Worm (Caenorhabditis elegans) whole organism, L3 larva: Measurements from ENCODE around the gene C36C5.14.

ENCODE experiments used
- ZK546.5 ChIP-seq: sonication (generic microtip); optimal IDR thresholded peaks from 2 replicates; lab custom pipeline; 2017; ENCODE audit warnings: missing biosample characterization, missing genetic modification characterization
- aly-2 ChIP-seq: fragments of 150-350 bp; optimal IDR thresholded peaks from 2 replicates; lab custom pipeline; 2014; ENCODE audit warnings: missing biosample characterization, missing genetic modification characterization
- ama-1 ChIP-seq: fragments of 150-350 bp; optimal IDR thresholded peaks from 2 replicates; lab custom pipeline; 2018
- ceh-82 ChIP-seq: fragments of 150-350 bp; optimal IDR thresholded peaks from 2 replicates; lab custom pipeline; 2014; ENCODE audit warnings: missing biosample characterization, missing genetic modification characterization
- ceh-9 ChIP-seq: sonication (generic microtip); optimal IDR thresholded peaks from 2 replicates; lab custom pipeline; 2018; ENCODE audit warnings: missing biosample characterization, missing genetic modification characterization
- daf-12 ChIP-seq: fragments of 150-350 bp; optimal IDR thresholded peaks from 2 replicates; lab custom pipeline; 2014; ENCODE audit warnings: missing biosample characterization, missing genetic modification reagents, missing genetic modification characterization
- egl-27 ChIP-seq: sonication (generic microtip); optimal IDR thresholded peaks from 4 replicates; lab custom pipeline; 2017; ENCODE audit warnings: missing biosample characterization, missing genetic modification reagents, missing genetic modification characterization
- egl-5 ChIP-seq: fragments of 150-350 bp; optimal IDR thresholded peaks from 2 replicates; lab custom pipeline; 2017; ENCODE audit warnings: missing biosample characterization, missing genetic modification reagents, missing genetic modification characterization, inconsistent platforms
- elt-2 ChIP-seq: sonication (generic microtip); optimal IDR thresholded peaks from 2 replicates; lab custom pipeline; 2016; ENCODE audit warnings: missing genetic modification reagents, mild to moderate bottlenecking, missing genetic modification characterization, missing compliant biosample characterization
- fkh-10 ChIP-seq: sonication (generic microtip); optimal IDR thresholded peaks from 2 replicates; lab custom pipeline; 2017; ENCODE audit warnings: missing biosample characterization, missing genetic modification reagents, missing genetic modification characterization
- fkh-2 ChIP-seq: fragments of 150-350 bp; optimal IDR thresholded peaks from 2 replicates; lab custom pipeline; 2014; ENCODE audit warnings: missing biosample characterization, missing genetic modification reagents, missing genetic modification characterization
- fos-1 ChIP-seq: fragments of 150-350 bp; optimal IDR thresholded peaks from 2 replicates; lab custom pipeline; 2014; ENCODE audit warnings: missing biosample characterization, missing genetic modification characterization
- hmg-11 ChIP-seq: sonication (generic microtip); optimal IDR thresholded peaks from 2 replicates; lab custom pipeline; 2016; ENCODE audit warnings: missing genetic modification characterization, missing compliant biosample characterization
- lin-15B ChIP-seq: fragments of 150-350 bp; optimal IDR thresholded peaks from 2 replicates; lab custom pipeline; 2014; ENCODE audit warnings: missing biosample characterization, missing genetic modification characterization
- lin-39 ChIP-seq: fragments of 150-350 bp; optimal IDR thresholded peaks from 2 replicates; lab custom pipeline; 2018; ENCODE audit warnings: missing biosample characterization, missing genetic modification reagents, missing genetic modification characterization
- lsy-12 ChIP-seq: sonication (generic microtip); optimal IDR thresholded peaks from 2 replicates; lab custom pipeline; 2016; ENCODE audit warnings: mild to moderate bottlenecking, missing genetic modification characterization, missing compliant biosample characterization
- mdl-1 ChIP-seq: fragments of 150-350 bp; optimal IDR thresholded peaks from 2 replicates; lab custom pipeline; 2014; ENCODE audit warnings: missing biosample characterization, missing genetic modification characterization
- nfya-1 ChIP-seq: sonication (generic microtip); optimal IDR thresholded peaks from 2 replicates; lab custom pipeline; 2017; ENCODE audit warnings: missing genetic modification characterization, mild to moderate bottlenecking, missing compliant biosample characterization, antibody characterized with exemption, moderate library complexity; ENCODE audit not compliant: insufficient read depth
- nhr-11 ChIP-seq: fragments of 150-350 bp; optimal IDR thresholded peaks from 2 replicates; lab custom pipeline; 2014; ENCODE audit warnings: missing biosample characterization, missing genetic modification characterization
- nhr-12 ChIP-seq: fragments of 150-350 bp; optimal IDR thresholded peaks from 2 replicates; lab custom pipeline; 2014; ENCODE audit warnings: missing biosample characterization, missing genetic modification characterization
- nhr-23 ChIP-seq: fragments of 150-350 bp; optimal IDR thresholded peaks from 2 replicates; lab custom pipeline; 2014; ENCODE audit warnings: missing biosample characterization, missing genetic modification reagents, missing genetic modification characterization
- nhr-25 ChIP-seq: sonication (generic microtip); optimal IDR thresholded peaks from 2 replicates; lab custom pipeline; 2017; ENCODE audit warnings: missing biosample characterization, missing genetic modification characterization
- nhr-28 ChIP-seq: fragments of 150-350 bp; optimal IDR thresholded peaks from 2 replicates; lab custom pipeline; 2014; ENCODE audit warnings: missing biosample characterization, missing genetic modification characterization
- nhr-43 ChIP-seq: sonication (generic microtip); optimal IDR thresholded peaks from 2 replicates; lab custom pipeline; 2016; ENCODE audit warnings: mild to moderate bottlenecking, missing genetic modification characterization, missing compliant biosample characterization; ENCODE audit not compliant: poor library complexity, severe bottlenecking
- nhr-67 ChIP-seq: fragments of 150-350 bp; optimal IDR thresholded peaks from 2 replicates; lab custom pipeline; 2014; ENCODE audit warnings: missing biosample characterization, missing genetic modification characterization
- nhr-76 ChIP-seq: fragments of 150-350 bp; sonication (generic microtip); optimal IDR thresholded peaks from 5 replicates; lab custom pipeline; 2014; ENCODE audit warnings: missing biosample characterization, missing genetic modification characterization
- pha-4 ChIP-seq: fragments of 150-350 bp; optimal IDR thresholded peaks from 2 replicates; lab custom pipeline; 2014; ENCODE audit warnings: missing biosample characterization, missing genetic modification reagents, missing genetic modification characterization
- pqm-1 ChIP-seq: fragments of 150-350 bp; optimal IDR thresholded peaks from 2 replicates; lab custom pipeline; 2017; ENCODE audit warnings: missing biosample characterization, missing genetic modification characterization, inconsistent platforms
- sea-2 ChIP-seq: fragments of 150-350 bp; sonication (generic microtip); optimal IDR thresholded peaks from 4 replicates; lab custom pipeline; 2014; ENCODE audit warnings: missing biosample characterization, missing genetic modification reagents, missing genetic modification characterization
- skn-1 ChIP-seq: fragments of 150-350 bp; optimal IDR thresholded peaks from 2 replicates; lab custom pipeline; 2014; ENCODE audit warnings: missing biosample characterization, missing genetic modification characterization
- snpc-4 ChIP-seq: fragments of 150-350 bp; optimal IDR thresholded peaks from 2 replicates; lab custom pipeline; 2014; ENCODE audit warnings: missing biosample characterization, missing genetic modification characterization
- tbx-2 ChIP-seq: sonication (generic microtip); optimal IDR thresholded peaks from 2 replicates; lab custom pipeline; 2016; ENCODE audit warnings: mild to moderate bottlenecking, missing genetic modification characterization, missing compliant biosample characterization
- unc-39 ChIP-seq: sonication (generic microtip); optimal IDR thresholded peaks from 4 replicates; lab custom pipeline; 2017; ENCODE audit warnings: missing biosample characterization, missing genetic modification characterization
- unc-62 ChIP-seq: fragments of 150-350 bp; sonication (generic microtip); optimal IDR thresholded peaks from 4 replicates; lab custom pipeline; 2014; ENCODE audit warnings: missing biosample characterization, missing genetic modification reagents, missing genetic modification characterization
- zag-1 ChIP-seq: fragments of 150-350 bp; optimal IDR thresholded peaks from 2 replicates; lab custom pipeline; 2014; ENCODE audit warnings: missing biosample characterization, missing genetic modification characterization
- ztf-11 ChIP-seq: fragments of 150-350 bp; optimal IDR thresholded peaks from 2 replicates; lab custom pipeline; 2014; ENCODE audit warnings: missing biosample characterization, missing genetic modification characterization

C36C5.14 gene

DNA sequence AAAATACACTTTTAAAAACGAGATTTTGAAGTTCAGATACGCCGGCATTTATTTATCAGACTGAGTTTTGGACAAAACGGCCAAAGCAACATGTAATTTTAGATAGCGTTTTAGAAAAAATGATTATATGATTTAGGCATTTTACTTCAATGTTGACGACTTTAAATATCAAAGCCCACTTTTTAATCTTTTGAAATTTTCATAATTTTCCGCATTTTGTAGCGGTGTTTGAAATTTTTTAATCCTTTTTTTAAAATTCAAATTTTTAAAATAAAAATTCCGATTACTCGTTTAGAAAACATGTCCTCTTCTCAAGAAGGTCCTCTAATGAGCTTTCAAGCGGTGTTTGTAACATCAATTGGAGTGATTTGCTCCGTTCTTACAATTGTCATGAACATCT lies 4.5 kb upstream of the C36C5.14 start, which contains the start of gene srbc-6:
TSS of gene srbc-6 (plus strand) at position 301 of the 400 bp plus-strand sequence.
- no peak for TF ChIP-seq nfya-1
- TF ChIP-seq aly-2 (tag; lab: Kevin White, UChicago) = no peak
- no peak for TF ChIP-seq fkh-2
- TF ChIP-seq egl-27 (tag; lab: Kevin White, UChicago) = no peak
- TF ChIP-seq nhr-28 (tag; lab: Kevin White, UChicago) = no peak
- TF ChIP-seq daf-12 (tag; lab: Kevin White, UChicago) = no peak
- TF ChIP-seq tbx-2 (tag; lab: Kevin White, UChicago) = no peak
- no peak for TF ChIP-seq nhr-23 (tag; lab: Kevin White, UChicago)
- TF ChIP-seq unc-39 (tag; lab: Kevin White, UChicago) = no peak
- no peak for TF ChIP-seq ZK546.5 (tag; lab: Kevin White, UChicago)
- no peak for TF ChIP-seq lin-39
- TF ChIP-seq nhr-12 (tag; lab: Kevin White, UChicago) = no peak
- TF ChIP-seq nhr-76 (tag; lab: Kevin White, UChicago) = no peak
- no peak for TF ChIP-seq fos-1 (tag; lab: Kevin White, UChicago)
- no peak for TF ChIP-seq pha-4 (tag; lab: Kevin White, UChicago)
- no peak for TF ChIP-seq ceh-9
- no peak for TF ChIP-seq unc-62 (GFP tag; lab: Kevin White, UChicago)
- no peak for TF ChIP-seq ceh-82 (tag; lab: Kevin White, UChicago)
- no peak for TF ChIP-seq nhr-25 (tag; lab: Kevin White, UChicago)
- TF ChIP-seq mdl-1 (tag; lab: Kevin White, UChicago) = no peak

DNA sequence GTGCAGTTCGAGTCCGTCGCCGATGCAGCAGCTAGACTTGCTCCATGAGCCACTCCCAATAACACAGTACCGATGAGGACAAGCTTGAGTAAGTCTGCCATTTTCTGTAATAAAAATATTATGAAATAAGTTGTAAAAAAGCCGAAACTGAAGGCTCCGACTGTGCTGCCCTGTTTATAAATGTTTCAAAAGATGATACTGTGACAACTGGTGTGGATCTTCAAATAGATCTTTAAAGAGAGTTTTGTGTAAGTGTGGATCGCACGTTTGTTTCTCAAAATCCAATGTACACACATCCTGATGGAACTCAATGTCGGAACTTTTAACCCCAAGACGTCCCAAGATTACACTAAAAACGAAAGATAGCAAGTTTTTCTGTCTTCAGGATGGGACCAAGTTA lies 3.3 kb upstream of the C36C5.14 start, which contains the start of gene C36C5.15:
TSS of gene C36C5.15 (minus strand) at position 101 of the 400 bp plus-strand sequence.
- TF ChIP-seq pqm-1 (tag; lab: Kevin White, UChicago) (no peak), nhr-12 (tag; lab: Kevin White, UChicago) (no peak), skn-1 (tag; lab: Kevin White, UChicago) (no peak), egl-5 (no peak), nhr-28 (tag; lab: Kevin White, UChicago) (no peak), aly-2 (tag; lab: Kevin White, UChicago) (no peak), hmg-11 (tag; lab: Kevin White, UChicago) (no peak), lsy-12 (tag; lab: Kevin White, UChicago) (no peak)

- no peak for TF ChIP-seq nhr-28 (tag; lab: Kevin White, UChicago)
- no peak for TF ChIP-seq lin-39
- no peak for TF ChIP-seq nhr-25 (tag; lab: Kevin White, UChicago)
- no peak for TF ChIP-seq ceh-9
- no peak for TF ChIP-seq egl-5
- no peak for TF ChIP-seq nhr-43 (tag; lab: Kevin White, UChicago)
- no peak for TF ChIP-seq elt-2 (tag; lab: Kevin White, UChicago)
- no peak for TF ChIP-seq aly-2 (tag; lab: Kevin White, UChicago)
- TF ChIP-seq sea-2 (GFP tag; lab: Kevin White, UChicago) = no peak
- TF ChIP-seq fkh-10 (GFP tag; lab: Kevin White, UChicago) = no peak
- no peak for TF ChIP-seq ztf-11
- no peak for TF ChIP-seq zag-1 (tag; lab: Kevin White, UChicago)
- TF ChIP-seq snpc-4 (tag; lab: Kevin White, UChicago) = no peak
- no peak for TF ChIP-seq lin-15B (tag; lab: Kevin White, UChicago)
- no peak for TF ChIP-seq nhr-76 (tag; lab: Kevin White, UChicago)
- TF ChIP-seq pha-4 (tag; lab: Kevin White, UChicago) = no peak
These were observed 922 bp upstream of the C36C5.14 start, which contains the start of gene C36C5.4 for ce11 chrV:3166260-3166659. TSS of gene C36C5.4 (plus strand) at chrV:3166560.

- no peak for TF ChIP-seq ceh-9
- no peak for TF ChIP-seq sea-2 (GFP tag; lab: Kevin White, UChicago)
- TF ChIP-seq egl-27 (tag; lab: Kevin White, UChicago) = no peak
- TF ChIP-seq snpc-4 (tag; lab: Kevin White, UChicago) = no peak
- TF ChIP-seq ama-1 (lab: Kevin White, UChicago) = no peak
- no peak for TF ChIP-seq nhr-76 (tag; lab: Kevin White, UChicago)
- TF ChIP-seq ceh-82 (tag; lab: Kevin White, UChicago) = no peak
- no peak for TF ChIP-seq egl-5
- no peak for TF ChIP-seq nhr-23 (tag; lab: Kevin White, UChicago)
- no peak for TF ChIP-seq hmg-11 (tag; lab: Kevin White, UChicago)
- TF ChIP-seq fkh-2 = no peak
- no peak for TF ChIP-seq ztf-11
- no peak for TF ChIP-seq aly-2 (tag; lab: Kevin White, UChicago)
- no peak for TF ChIP-seq nhr-11 (tag; lab: Kevin White, UChicago)
- no peak for TF ChIP-seq nhr-67
These were observed 2.2 kb downstream of the C36C5.14 start for ce11 chrV:3163143-3163542.
